Worm (Caenorhabditis elegans): ENCODE results near the gene Y46G5A.7.

ce11 chrII:12799364-12799763 is 43.2 kb upstream of the Y46G5A.7 start:
- TF ChIP-seq unc-62 (GFP tag; optimal IDR thresholded peaks at IDR 0.05) = no peak
- TF ChIP-seq ama-1 (optimal IDR thresholded peaks at IDR 0.05) = no peak
- TF ChIP-seq skn-1 (tag; optimal IDR thresholded peaks at IDR 0.05) = no peak
- TF ChIP-seq nhr-237 (tag; optimal IDR thresholded peaks at IDR 0.05) = no peak
- TF ChIP-seq nhr-77 (tag; optimal IDR thresholded peaks at IDR 0.05) = no peak
- no peak for TF ChIP-seq elt-2 (tag; optimal IDR thresholded peaks at IDR 0.05)

Measured in whole organism, L3 larva.